Worm (Caenorhabditis elegans) whole organism, L3 larva: ENCODE measurements around the gene Y43F8B.13.

Experiments used
- R02D3.7 ChIP-seq: fragments of 150-350 bp; optimal IDR thresholded peaks from 2 replicates; lab custom pipeline; 2014; ENCODE audit warnings: missing biosample characterization, missing genetic modification characterization
- daf-12 ChIP-seq: fragments of 150-350 bp; optimal IDR thresholded peaks from 2 replicates; lab custom pipeline; 2014; ENCODE audit warnings: missing biosample characterization, missing genetic modification reagents, missing genetic modification characterization
- egl-27 ChIP-seq: sonication (generic microtip); optimal IDR thresholded peaks from 4 replicates; lab custom pipeline; 2017; ENCODE audit warnings: missing biosample characterization, missing genetic modification reagents, missing genetic modification characterization
- fkh-2 ChIP-seq: fragments of 150-350 bp; optimal IDR thresholded peaks from 2 replicates; lab custom pipeline; 2014; ENCODE audit warnings: missing biosample characterization, missing genetic modification reagents, missing genetic modification characterization
- lin-39 ChIP-seq: fragments of 150-350 bp; optimal IDR thresholded peaks from 2 replicates; lab custom pipeline; 2018; ENCODE audit warnings: missing biosample characterization, missing genetic modification reagents, missing genetic modification characterization
- mdl-1 ChIP-seq: fragments of 150-350 bp; optimal IDR thresholded peaks from 2 replicates; lab custom pipeline; 2014; ENCODE audit warnings: missing biosample characterization, missing genetic modification characterization
- nhr-28 ChIP-seq: fragments of 150-350 bp; optimal IDR thresholded peaks from 2 replicates; lab custom pipeline; 2014; ENCODE audit warnings: missing biosample characterization, missing genetic modification characterization
- nhr-43 ChIP-seq: sonication (generic microtip); optimal IDR thresholded peaks from 2 replicates; lab custom pipeline; 2016; ENCODE audit warnings: mild to moderate bottlenecking, missing genetic modification characterization, missing compliant biosample characterization; ENCODE audit not compliant: poor library complexity, severe bottlenecking

- TF ChIP-seq nhr-43 (tag; lab: Kevin White, UChicago) (no peak), lin-39 (tag; lab: Kevin White, UChicago) (no peak), fkh-2 (no peak), mdl-1 (tag; lab: Kevin White, UChicago) (no peak), R02D3.7 (tag; lab: Kevin White, UChicago) (no peak), egl-27 (tag; lab: Kevin White, UChicago) (no peak), daf-12 (no peak), nhr-28 (tag; lab: Kevin White, UChicago) (no peak)
Observed at ce11 chrV:19473842-19474514, 18.2 kb downstream of the Y43F8B.13 start, which contains the start of gene Y43F8B.10.
